Fruit fly (Drosophila melanogaster) whole organism, prepupa: ENCODE results near the gene CG9917.

Experiments used
- CG10631 ChIP-seq: fragments of 200-800 bp; sonication (Bioruptor generic); optimal IDR thresholded peaks from 2 replicates; lab custom pipeline; 2016; ENCODE audit warnings: missing biosample characterization, missing genetic modification characterization
- CG10669 ChIP-seq: fragments of 200-800 bp; sonication (Bioruptor generic); optimal IDR thresholded peaks from 3 replicates; lab custom pipeline; 2018; ENCODE audit warnings: missing biosample characterization, mild to moderate bottlenecking, missing genetic modification characterization, moderate library complexity
- CG11294 ChIP-seq: fragments of 200-800 bp; sonication (Bioruptor generic); IDR thresholded peaks from 2 replicates; pipeline ENCODE4 v1.3.6; 2022; ENCODE audit warnings: missing biosample characterization, missing genetic modification characterization
- CG11902 ChIP-seq: fragments of 200-800 bp; sonication (Bioruptor generic); optimal IDR thresholded peaks from 3 replicates; lab custom pipeline; 2016; ENCODE audit warnings: missing biosample characterization, missing genetic modification characterization
- CG15336 ChIP-seq: fragments of 200-800 bp; sonication (Bioruptor generic); IDR thresholded peaks from 2 replicates; pipeline ENCODE4 v1.3.6; 2022; ENCODE audit warnings: missing biosample characterization, missing genetic modification characterization
- CG1621 ChIP-seq: fragments of 200-800 bp; sonication (Bioruptor generic); optimal IDR thresholded peaks from 3 replicates; lab custom pipeline; 2018; ENCODE audit warnings: missing biosample characterization, mild to moderate bottlenecking, missing genetic modification characterization
- CG16779 ChIP-seq: fragments of 200-800 bp; sonication (Bioruptor generic); optimal IDR thresholded peaks from 3 replicates; lab custom pipeline; 2017; ENCODE audit warnings: missing biosample characterization, mild to moderate bottlenecking, missing genetic modification characterization
- CG3032 ChIP-seq: fragments of 200-800 bp; optimal IDR thresholded peaks from 2 replicates; lab custom pipeline; 2019; ENCODE audit warnings: missing biosample characterization, mild to moderate bottlenecking, missing genetic modification characterization, moderate library complexity
- CG31627 ChIP-seq: fragments of 200-800 bp; sonication (Bioruptor generic); optimal IDR thresholded peaks from 3 replicates; lab custom pipeline; 2016; ENCODE audit warnings: missing biosample characterization, missing genetic modification characterization
- CG4318 ChIP-seq: fragments of 200-800 bp; sonication (Bioruptor generic); optimal IDR thresholded peaks from 3 replicates; lab custom pipeline; 2017; ENCODE audit warnings: missing biosample characterization, mild to moderate bottlenecking, missing genetic modification characterization
- CG6163 ChIP-seq: fragments of 200-800 bp; sonication (Bioruptor generic); IDR thresholded peaks from 3 replicates; pipeline ENCODE4 v1.3.6; 2022; ENCODE audit warnings: missing biosample characterization, missing genetic modification characterization
- CG6792 ChIP-seq: fragments of 200-800 bp; sonication (Bioruptor generic); optimal IDR thresholded peaks from 3 replicates; lab custom pipeline; 2016; ENCODE audit warnings: missing biosample characterization, missing genetic modification characterization
- CG6808 ChIP-seq: fragments of 200-800 bp; sonication (Bioruptor generic); optimal IDR thresholded peaks from 3 replicates; lab custom pipeline; 2017; ENCODE audit warnings: missing biosample characterization, missing genetic modification characterization, mild to moderate bottlenecking, moderate library complexity, missing genetic modification reagents
- CG6854 ChIP-seq: fragments of 200-800 bp; sonication (Bioruptor generic); optimal IDR thresholded peaks from 2 replicates; lab custom pipeline; 2017; ENCODE audit warnings: missing biosample characterization, mild to moderate bottlenecking, missing genetic modification characterization
- CG7368 ChIP-seq: fragments of 200-800 bp; sonication (Bioruptor generic); optimal IDR thresholded peaks from 3 replicates; lab custom pipeline; 2016; ENCODE audit warnings: missing biosample characterization, missing genetic modification characterization
- CG8632 ChIP-seq: fragments of 200-800 bp; sonication (Bioruptor generic); optimal IDR thresholded peaks from 3 replicates; lab custom pipeline; 2016; ENCODE audit warnings: missing biosample characterization, missing genetic modification characterization
- CG9139 ChIP-seq: fragments of 200-800 bp; sonication (Bioruptor generic); optimal IDR thresholded peaks from 3 replicates; lab custom pipeline; 2017; ENCODE audit warnings: missing biosample characterization, mild to moderate bottlenecking, missing genetic modification characterization
- Eip75B ChIP-seq: fragments of 200-800 bp; sonication (Bioruptor generic); optimal IDR thresholded peaks from 3 replicates; lab custom pipeline; 2016; ENCODE audit warnings: missing biosample characterization, missing genetic modification characterization
- Eip78C ChIP-seq: fragments of 200-800 bp; sonication (Bioruptor generic); peaks from one replicate; lab custom pipeline; 2016; ENCODE audit warnings: missing biosample characterization, missing genetic modification characterization
- Gug ChIP-seq: fragments of 200-800 bp; sonication (Bioruptor generic); IDR thresholded peaks from 2 replicates; pipeline ENCODE4 v1.3.6; 2022; ENCODE audit warnings: missing biosample characterization, missing genetic modification characterization
- Hr38 ChIP-seq: sonication (Bioruptor generic); optimal IDR thresholded peaks from 2 replicates; lab custom pipeline; 2016; ENCODE audit warnings: missing biosample characterization, missing genetic modification characterization
- Hr39 ChIP-seq: fragments of 200-800 bp; sonication (Bioruptor generic); optimal IDR thresholded peaks from 2 replicates; lab custom pipeline; 2016; ENCODE audit warnings: missing biosample characterization, missing genetic modification characterization
- Hr4 ChIP-seq: fragments of 200-800 bp; sonication (Bioruptor generic); optimal IDR thresholded peaks from 3 replicates; lab custom pipeline; 2016; ENCODE audit warnings: missing biosample characterization, missing genetic modification characterization
- Lpt ChIP-seq: fragments of 200-800 bp; sonication (Bioruptor generic); optimal IDR thresholded peaks from 3 replicates; lab custom pipeline; 2016; ENCODE audit warnings: missing biosample characterization, missing genetic modification characterization
- Met ChIP-seq: fragments of 200-800 bp; sonication (Bioruptor generic); optimal IDR thresholded peaks from 3 replicates; lab custom pipeline; 2016; ENCODE audit warnings: missing biosample characterization, missing genetic modification characterization
- Smox ChIP-seq: fragments of 200-800 bp; sonication (Bioruptor generic); optimal IDR thresholded peaks from 3 replicates; lab custom pipeline; 2016; ENCODE audit warnings: missing biosample characterization, missing genetic modification characterization
- Sox102F ChIP-seq: fragments of 200-800 bp; sonication (Bioruptor generic); optimal IDR thresholded peaks from 2 replicates; lab custom pipeline; 2016; ENCODE audit warnings: missing biosample characterization, mild to moderate bottlenecking, missing genetic modification characterization
- Sox14 ChIP-seq: fragments of 200-800 bp; sonication (Bioruptor generic); optimal IDR thresholded peaks from 3 replicates; lab custom pipeline; 2016; ENCODE audit warnings: missing biosample characterization, missing genetic modification characterization
- Sox15 ChIP-seq: fragments of 200-800 bp; sonication (Bioruptor generic); optimal IDR thresholded peaks from 3 replicates; lab custom pipeline; 2016; ENCODE audit warnings: missing biosample characterization, missing genetic modification characterization
- acj6 ChIP-seq: fragments of 200-800 bp; sonication (Bioruptor generic); optimal IDR thresholded peaks from 3 replicates; lab custom pipeline; 2016; ENCODE audit warnings: missing biosample characterization, missing genetic modification characterization
- cyc ChIP-seq: fragments of 200-800 bp; sonication (Bioruptor generic); optimal IDR thresholded peaks from 3 replicates; lab custom pipeline; 2016; ENCODE audit warnings: missing biosample characterization, missing genetic modification characterization
- dsx ChIP-seq: fragments of 200-800 bp; optimal IDR thresholded peaks from 3 replicates; lab custom pipeline; 2019; ENCODE audit warnings: missing biosample characterization, mild to moderate bottlenecking, missing genetic modification characterization, moderate library complexity; ENCODE audit not compliant: poor library complexity, severe bottlenecking
- eg ChIP-seq: fragments of 200-800 bp; sonication (Bioruptor generic); IDR thresholded peaks from 3 replicates; pipeline ENCODE4 v1.3.6; 2022; ENCODE audit warnings: missing biosample characterization, missing genetic modification characterization
- esn ChIP-seq: fragments of 200-800 bp; sonication (Bioruptor generic); optimal IDR thresholded peaks from 2 replicates; lab custom pipeline; 2016; ENCODE audit warnings: missing biosample characterization, mild to moderate bottlenecking, missing genetic modification characterization, moderate library complexity
- fd85E ChIP-seq: fragments of 200-800 bp; sonication (Bioruptor generic); optimal IDR thresholded peaks from 3 replicates; lab custom pipeline; 2016; ENCODE audit warnings: missing biosample characterization, missing genetic modification characterization
- lz ChIP-seq: fragments of 200-800 bp; sonication (Bioruptor generic); optimal IDR thresholded peaks from 3 replicates; lab custom pipeline; 2016; ENCODE audit warnings: missing biosample characterization, missing genetic modification characterization
- net ChIP-seq: fragments of 200-800 bp; sonication (Bioruptor generic); optimal IDR thresholded peaks from 3 replicates; lab custom pipeline; 2016; ENCODE audit warnings: missing biosample characterization, missing genetic modification characterization
- pdm3 ChIP-seq: fragments of 200-800 bp; sonication (Bioruptor generic); optimal IDR thresholded peaks from 3 replicates; lab custom pipeline; 2016; ENCODE audit warnings: missing biosample characterization, missing genetic modification characterization
- salr ChIP-seq, 2 experiments: fragments of 200-800 bp; sonication (Bioruptor generic); optimal IDR thresholded peaks; 3 replicates each; lab custom pipeline; 2016 to 2018; ENCODE audit warnings: missing biosample characterization in 2 of 2, missing genetic modification characterization in 2 of 2, mild to moderate bottlenecking in 1 of 2
- topi ChIP-seq: fragments of 200-800 bp; sonication (Bioruptor generic); optimal IDR thresholded peaks from 3 replicates; lab custom pipeline; 2016; ENCODE audit warnings: missing biosample characterization, missing genetic modification characterization
- vri ChIP-seq: fragments of 200-800 bp; sonication (Bioruptor generic); optimal IDR thresholded peaks from 3 replicates; lab custom pipeline; 2016; ENCODE audit warnings: missing biosample characterization, mild to moderate bottlenecking, missing genetic modification characterization

Gene CG9917

DNA sequence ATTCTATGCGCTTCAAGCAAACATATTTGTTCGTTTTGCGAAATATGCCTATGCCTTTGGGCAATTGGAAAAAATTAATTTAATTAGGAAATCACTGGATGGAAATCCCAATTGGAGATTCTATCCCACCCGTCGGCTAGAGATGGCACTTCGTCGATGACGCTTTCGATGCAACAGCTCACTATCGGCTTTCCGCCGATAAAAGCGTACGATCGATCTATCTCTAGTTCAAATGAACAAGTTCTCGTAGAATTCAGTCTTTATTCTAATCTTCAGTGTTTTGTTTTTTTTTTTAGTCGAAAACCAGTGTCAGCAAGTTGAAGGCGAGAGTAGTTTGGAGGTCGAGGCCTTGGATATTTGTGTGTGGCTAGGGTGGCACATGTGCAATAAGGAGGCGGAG is at the start of gene CG9917, which contains the start of gene CG32579:
Gene CG9917, minus strand, starts transcription at position 169 of the 400 bp plus-strand sequence.
Gene CG32579, plus strand, starts transcription at position 224 of the 400 bp plus-strand sequence.
- TF ChIP-seq CG6808 (GFP tag; lab: Kevin White, UChicago) (no peak), CG1621 (tag; lab: Kevin White, UChicago) (peak; percentile 32), CG6854 (GFP tag; lab: Kevin White, UChicago) (no peak), Sox14 (GFP tag; lab: Kevin White, UChicago) (peak; percentile 48), CG10631 (GFP tag; lab: Kevin White, UChicago) (no peak), Smox (no peak), CG10669 (GFP tag; lab: Kevin White, UChicago) (no peak), Hr38 (GFP tag; lab: Kevin White, UChicago) (no peak)

DNA sequence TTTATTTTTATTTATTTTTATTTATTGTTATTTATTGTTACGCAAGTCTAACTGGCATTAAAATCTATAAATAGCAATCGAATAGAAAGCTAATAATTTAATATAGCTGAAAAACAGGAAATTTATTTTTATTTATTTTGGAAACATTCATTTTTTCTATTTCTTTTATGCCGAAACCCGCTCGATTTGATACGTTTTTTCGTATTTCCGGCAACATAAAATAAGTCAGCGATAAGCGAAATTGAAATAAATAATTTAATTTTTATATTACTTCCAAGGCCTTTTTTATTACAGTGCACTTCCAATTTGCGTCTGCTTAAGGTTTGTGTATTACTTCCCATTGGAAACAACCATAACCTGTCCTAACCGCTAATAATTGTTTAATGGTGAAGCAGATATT is 48.9 kb upstream of the CG9917 start:
- peak; percentile 27 for TF ChIP-seq CG3032 (tag; lab: Kevin White, UChicago)
- no peak for TF ChIP-seq Hr38 (GFP tag; lab: Kevin White, UChicago)
- TF ChIP-seq Sox14 (GFP tag; lab: Kevin White, UChicago): peak; percentile 23
- TF ChIP-seq lz: peak; percentile 0
- TF ChIP-seq esn (GFP tag; lab: Kevin White, UChicago): peak; percentile 29
- peak; percentile 54 for TF ChIP-seq Sox102F (GFP tag; lab: Kevin White, UChicago)
- peak; percentile 34 for TF ChIP-seq CG4318
- no peak for TF ChIP-seq CG16779
- TF ChIP-seq CG10631 (GFP tag; lab: Kevin White, UChicago): peak; percentile 46
- TF ChIP-seq Hr4 (GFP tag; lab: Kevin White, UChicago): peak; percentile 46
- peak; percentile 5 for TF ChIP-seq cyc (GFP tag; lab: Kevin White, UChicago)
- no peak for TF ChIP-seq CG8632 (GFP tag; lab: Kevin White, UChicago)
- peak; percentile 51 for TF ChIP-seq Met (GFP tag; lab: Kevin White, UChicago)
- TF ChIP-seq acj6 (GFP tag; lab: Kevin White, UChicago): peak; percentile 39
- peak; percentile 53 for TF ChIP-seq topi
- TF ChIP-seq Eip78C (GFP tag; lab: Kevin White, UChicago): peak; percentile 85

DNA sequence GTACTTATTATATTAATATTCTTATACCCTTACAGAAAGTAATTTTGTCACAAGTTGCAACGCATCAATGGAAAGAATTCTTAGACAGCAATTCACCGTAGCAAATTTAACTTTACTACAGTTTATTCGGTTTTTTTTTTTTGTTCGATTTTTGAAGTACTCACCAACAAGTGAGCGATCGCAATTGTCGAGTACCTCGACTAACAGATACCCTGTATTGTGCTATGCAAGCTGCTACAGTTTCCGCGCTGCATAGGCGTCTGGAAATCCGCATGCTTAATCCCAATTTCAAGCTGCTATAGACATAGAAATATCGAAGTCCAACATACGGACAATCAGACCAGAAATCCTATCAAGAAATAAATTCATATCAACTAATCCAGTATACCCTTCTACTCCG is 45.6 kb upstream of the CG9917 start:
- no peak for TF ChIP-seq CG31627 (GFP tag; lab: Kevin White, UChicago)
- TF ChIP-seq eg (GFP tag; lab: Robert Waterston, UW): no peak
- TF ChIP-seq Hr39 (GFP tag; lab: Kevin White, UChicago): no peak
- TF ChIP-seq CG8632 (GFP tag; lab: Kevin White, UChicago): no peak
- TF ChIP-seq Hr4 (GFP tag; lab: Kevin White, UChicago): no peak
- no peak for TF ChIP-seq CG9139 (GFP tag; lab: Kevin White, UChicago)
- TF ChIP-seq esn (GFP tag; lab: Kevin White, UChicago): no peak
- TF ChIP-seq, all 60 proteins: peak for 0

DNA sequence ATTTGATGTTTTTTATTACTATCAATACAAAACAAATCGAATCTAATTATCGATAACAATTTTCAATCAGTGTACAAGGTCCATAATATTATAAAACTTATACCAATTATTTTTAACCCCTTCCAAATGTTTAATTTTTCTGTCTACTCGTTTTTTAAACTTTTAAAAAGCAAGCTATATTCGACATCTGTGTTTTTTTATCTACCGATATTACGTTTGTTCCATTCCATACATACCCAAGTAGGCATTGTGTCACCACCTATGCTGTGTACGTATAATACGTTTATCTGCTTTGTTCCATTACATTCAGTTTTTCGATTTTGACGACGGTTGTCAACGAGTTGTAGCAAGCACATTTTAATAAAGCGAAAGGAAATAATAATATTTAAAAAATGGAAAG is 38.3 kb upstream of the CG9917 start, which contains the start of gene nonA:
Gene nonA, plus strand, starts transcription at position 264 of the 400 bp plus-strand sequence.
- TF ChIP-seq CG11902 (no peak), Eip78C (GFP tag; lab: Kevin White, UChicago) (peak; percentile 27), Hr4 (GFP tag; lab: Kevin White, UChicago) (no peak), Sox102F (GFP tag; lab: Kevin White, UChicago) (no peak), Gug (no peak), salr (GFP tag; optimal IDR thresholded peaks at IDR 0.05; lab: Kevin White, UChicago) (no peak), cyc (GFP tag; lab: Kevin White, UChicago) (no peak), CG15336 (GFP tag; lab: Robert Waterston, UW) (no peak), Sox14 (GFP tag; lab: Kevin White, UChicago) (peak; percentile 55), lz (no peak), CG6808 (GFP tag; lab: Kevin White, UChicago) (no peak), CG6163 (no peak), fd85E (GFP tag; lab: Kevin White, UChicago) (no peak), CG9139 (GFP tag; lab: Kevin White, UChicago) (no peak), esn (GFP tag; lab: Kevin White, UChicago) (peak; percentile 9), Lpt (GFP tag; lab: Kevin White, UChicago) (no peak), Eip75B (GFP tag; lab: Kevin White, UChicago) (no peak), topi (peak; percentile 12), CG1621 (tag; lab: Kevin White, UChicago) (no peak), CG11294 (no peak), CG7368 (GFP tag; lab: Kevin White, UChicago) (no peak), Met (GFP tag; lab: Kevin White, UChicago) (peak; percentile 2), dsx (GFP tag; lab: Kevin White, UChicago) (no peak), Sox15 (GFP tag; lab: Kevin White, UChicago) (no peak), vri (GFP tag; lab: Kevin White, UChicago) (peak; percentile 23), CG31627 (GFP tag; lab: Kevin White, UChicago) (no peak), net (GFP tag; lab: Kevin White, UChicago) (no peak), pdm3 (GFP tag; lab: Kevin White, UChicago) (no peak), Smox (no peak), eg (GFP tag; lab: Robert Waterston, UW) (no peak), CG6792 (GFP tag; lab: Kevin White, UChicago) (no peak)
- TF ChIP-seq, all 60 proteins: peak for 6
